Worm (Caenorhabditis elegans): ENCODE data around the gene pezo-1.

DNA sequence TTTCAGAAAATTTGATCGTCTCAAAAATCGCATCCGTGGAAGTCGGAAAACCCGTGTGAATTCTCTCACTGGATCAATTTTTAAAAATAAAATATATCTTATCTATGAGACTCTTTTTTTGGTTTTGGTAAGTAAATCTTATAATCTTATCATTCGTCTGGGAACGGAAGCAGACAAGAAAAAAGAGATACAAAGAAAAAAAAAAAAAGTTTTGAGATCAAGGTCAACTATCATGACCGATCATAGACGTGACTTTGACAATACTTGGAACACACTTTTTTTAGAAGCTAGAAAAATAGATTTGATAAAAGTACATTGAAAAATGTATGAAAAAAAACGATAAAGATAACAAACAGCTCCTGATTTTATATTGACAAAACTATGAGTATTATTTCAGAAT, 10.2 kb upstream of the pezo-1 start:
- TF ChIP-seq med-1 (GFP tag; optimal IDR thresholded peaks at IDR 0.05; ENCODE audit: insufficient read depth): no peak
- TF ChIP-seq cog-1 (tag; optimal IDR thresholded peaks at IDR 0.05): no peak
- TF ChIP-seq T22C8.4 (GFP tag; IDR thresholded peaks at IDR 0.05): no peak
- TF ChIP-seq ref-1 (GFP tag; conservative IDR thresholded peaks at IDR 0.05): no peak
